Worm (Caenorhabditis elegans): Measurements from ENCODE around the gene T24H10.5.

DNA sequence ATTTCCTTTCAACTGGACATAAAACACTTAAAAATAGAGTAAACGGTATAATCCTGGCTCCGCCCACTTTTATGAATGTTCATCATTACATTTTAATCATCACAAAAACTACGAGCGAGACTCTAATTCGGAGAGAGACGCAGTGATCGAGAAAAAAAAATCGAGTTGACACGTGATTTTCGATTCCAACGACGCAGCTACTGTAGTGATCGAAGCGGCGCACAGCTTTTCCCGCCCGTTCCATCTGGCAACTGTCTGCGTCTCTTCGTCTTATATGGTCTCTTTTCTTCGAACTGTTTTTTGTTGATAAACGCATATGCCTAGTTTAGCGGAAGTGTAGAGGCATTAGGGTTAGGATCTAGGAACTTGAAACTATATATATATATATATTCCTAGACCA lies 12.9 kb downstream of the T24H10.5 start:
- TF ChIP-seq elt-2 (tag; optimal IDR thresholded peaks at IDR 0.05), result peak; percentile 23
- no peak for TF ChIP-seq pqm-1 (tag; optimal IDR thresholded peaks at IDR 0.05)
- no peak for TF ChIP-seq lin-13 (GFP tag; optimal IDR thresholded peaks at IDR 0.05)

Measured in whole organism, L1 larva.